Fruit fly (Drosophila melanogaster) whole organism, embryonic: Measurements from ENCODE around the gene crm.

Source experiments
- Antp ChIP-seq: fragments of 200-800 bp; sonication (Bioruptor generic); optimal IDR thresholded peaks from 3 replicates; lab custom pipeline; 2016; ENCODE audit warnings: missing biosample characterization, missing genetic modification characterization
- Atf-2 ChIP-seq: fragments of 200-800 bp; sonication (Bioruptor generic); optimal IDR thresholded peaks from 2 replicates; lab custom pipeline; 2016; ENCODE audit warnings: missing biosample characterization, missing genetic modification characterization
- BEAF-32 ChIP-seq: fragments of 200-800 bp; sonication (Bioruptor generic); optimal IDR thresholded peaks from 3 replicates; lab custom pipeline; 2017; ENCODE audit warnings: missing biosample characterization, missing genetic modification characterization, mild to moderate bottlenecking, moderate library complexity, missing genetic modification reagents
- CG10274 ChIP-seq: fragments of 200-800 bp; sonication (Bioruptor generic); optimal IDR thresholded peaks from 3 replicates; lab custom pipeline; 2017; ENCODE audit warnings: missing biosample characterization, mild to moderate bottlenecking, missing genetic modification characterization
- CG10366 ChIP-seq: fragments of 200-800 bp; sonication (Bioruptor generic); IDR thresholded peaks from 2 replicates; pipeline ENCODE4 v1.3.6; 2022; ENCODE audit warnings: missing biosample characterization, missing genetic modification characterization
- CG10959 ChIP-seq: fragments of 200-800 bp; sonication (Bioruptor generic); IDR thresholded peaks from 2 replicates; pipeline ENCODE4 v1.3.6; 2022; ENCODE audit warnings: missing biosample characterization, missing genetic modification characterization
- CG12104 ChIP-seq: fragments of 200-800 bp; sonication (Bioruptor generic); optimal IDR thresholded peaks from 3 replicates; lab custom pipeline; 2016; ENCODE audit warnings: missing biosample characterization, missing genetic modification characterization
- CG14441 ChIP-seq: fragments of 200-800 bp; sonication (Bioruptor generic); IDR thresholded peaks from 2 replicates; pipeline ENCODE4 v1.3.6; 2022; ENCODE audit warnings: missing biosample characterization, missing genetic modification characterization
- CG14710 ChIP-seq: fragments of 200-800 bp; sonication (Bioruptor generic); optimal IDR thresholded peaks from 3 replicates; lab custom pipeline; 2019; ENCODE audit warnings: missing biosample characterization, mild to moderate bottlenecking, missing genetic modification characterization, moderate library complexity
- CG15073 ChIP-seq: fragments of 200-800 bp; sonication (Bioruptor generic); optimal IDR thresholded peaks from 2 replicates; lab custom pipeline; 2016; ENCODE audit warnings: missing biosample characterization, missing genetic modification characterization
- CG15269 ChIP-seq: fragments of 200-800 bp; sonication (Bioruptor generic); optimal IDR thresholded peaks from 2 replicates; lab custom pipeline; 2018; ENCODE audit warnings: missing biosample characterization, mild to moderate bottlenecking, missing genetic modification characterization, moderate library complexity
- CG16863 ChIP-seq: fragments of 200-800 bp; sonication (Bioruptor generic); optimal IDR thresholded peaks from 3 replicates; lab custom pipeline; 2016; ENCODE audit warnings: missing biosample characterization, missing genetic modification characterization
- CG17385 ChIP-seq: fragments of 200-800 bp; sonication (Bioruptor generic); optimal IDR thresholded peaks from 3 replicates; lab custom pipeline; 2018; ENCODE audit warnings: missing biosample characterization, mild to moderate bottlenecking, missing genetic modification characterization
- CG17568 ChIP-seq: fragments of 200-800 bp; sonication (Bioruptor generic); optimal IDR thresholded peaks from 2 replicates; lab custom pipeline; 2018; ENCODE audit warnings: missing biosample characterization, mild to moderate bottlenecking, missing genetic modification characterization, moderate library complexity
- CG17829 ChIP-seq: fragments of 200-800 bp; optimal IDR thresholded peaks from 2 replicates; lab custom pipeline; 2019; ENCODE audit warnings: missing biosample characterization, mild to moderate bottlenecking, missing genetic modification characterization, moderate library complexity
- CG31224 ChIP-seq: fragments of 200-800 bp; sonication (Bioruptor generic); IDR thresholded peaks from 2 replicates; pipeline ENCODE4 v1.3.6; 2022; ENCODE audit warnings: missing biosample characterization, missing genetic modification characterization
- CG4282 ChIP-seq: fragments of 200-800 bp; sonication (Bioruptor generic); optimal IDR thresholded peaks from 2 replicates; lab custom pipeline; 2016; ENCODE audit warnings: missing biosample characterization, missing genetic modification characterization
- CG7271 ChIP-seq: fragments of 200-800 bp; sonication (Bioruptor generic); optimal IDR thresholded peaks from 2 replicates; lab custom pipeline; 2018; ENCODE audit warnings: missing biosample characterization, mild to moderate bottlenecking, missing genetic modification characterization, moderate library complexity
- CG8765 ChIP-seq: fragments of 200-800 bp; sonication (Bioruptor generic); IDR thresholded peaks from 2 replicates; pipeline ENCODE4 v1.3.6; 2022; ENCODE audit warnings: missing biosample characterization, missing genetic modification characterization
- Dbx ChIP-seq: fragments of 200-800 bp; sonication (Bioruptor generic); IDR thresholded peaks from 3 replicates; pipeline ENCODE4 v1.3.6; 2022; ENCODE audit warnings: missing biosample characterization, missing genetic modification characterization
- Dll ChIP-seq: fragments of 200-800 bp; sonication (Bioruptor generic); IDR thresholded peaks from 4 replicates; pipeline ENCODE4 v1.3.6; 2022; ENCODE audit warnings: missing biosample characterization, missing genetic modification characterization; ENCODE audit not compliant: partially characterized antibody
- Hr3 ChIP-seq: fragments of 200-800 bp; sonication (Bioruptor generic); optimal IDR thresholded peaks from 3 replicates; lab custom pipeline; 2016; ENCODE audit warnings: missing biosample characterization, missing genetic modification characterization
- Nf-YB ChIP-seq: fragments of 200-800 bp; sonication (Bioruptor generic); optimal IDR thresholded peaks from 3 replicates; lab custom pipeline; 2019; ENCODE audit warnings: missing biosample characterization, mild to moderate bottlenecking, missing genetic modification characterization, moderate library complexity
- Rfx ChIP-seq: fragments of 200-800 bp; sonication (Bioruptor generic); IDR thresholded peaks from 2 replicates; pipeline ENCODE4 v1.3.6; 2022; ENCODE audit warnings: missing biosample characterization, missing genetic modification characterization
- Tbp ChIP-seq: fragments of >200 bp; optimal IDR thresholded peaks from 2 replicates; lab custom pipeline; 2018; ENCODE audit warnings: missing biosample characterization, missing genetic modification characterization
- Xbp1 ChIP-seq: fragments of 200-800 bp; sonication (Bioruptor generic); optimal IDR thresholded peaks from 3 replicates; lab custom pipeline; 2016; ENCODE audit warnings: missing biosample characterization, mild to moderate bottlenecking, missing genetic modification characterization
- ab ChIP-seq: fragments of 200-800 bp; sonication (Bioruptor generic); optimal IDR thresholded peaks from 2 replicates; lab custom pipeline; 2016; ENCODE audit warnings: missing biosample characterization, missing genetic modification characterization
- abd-A ChIP-seq: fragments of 200-800 bp; sonication (Bioruptor generic); optimal IDR thresholded peaks from 3 replicates; lab custom pipeline; 2019; ENCODE audit warnings: missing biosample characterization, mild to moderate bottlenecking, missing genetic modification characterization, moderate library complexity
- bowl ChIP-seq: fragments of 200-800 bp; sonication (Bioruptor generic); IDR thresholded peaks from 2 replicates; pipeline ENCODE4 v1.3.6; 2022; ENCODE audit warnings: missing biosample characterization, missing genetic modification characterization
- bsh ChIP-seq, 2 experiments: fragments of 200-800 bp; sonication (Bioruptor generic); optimal IDR thresholded peaks; 2 replicates each; lab custom pipeline; 2017 to 2018; ENCODE audit warnings: mild to moderate bottlenecking in 2 of 2, missing biosample characterization in 2 of 2, missing genetic modification characterization in 2 of 2, moderate library complexity in 1 of 2
- corto ChIP-seq: fragments of 200-800 bp; sonication (Bioruptor generic); optimal IDR thresholded peaks from 2 replicates; lab custom pipeline; 2016; ENCODE audit warnings: missing biosample characterization, mild to moderate bottlenecking, missing genetic modification characterization, moderate library complexity
- dpn ChIP-seq, 2 experiments: fragments of 200-800 bp; sonication (Bioruptor generic); optimal IDR thresholded peaks; 3 replicates each; lab custom pipeline; 2016; ENCODE audit warnings: missing biosample characterization in 2 of 2, missing genetic modification characterization in 2 of 2
- en ChIP-seq: fragments of 200-800 bp; sonication (Bioruptor generic); optimal IDR thresholded peaks from 2 replicates; lab custom pipeline; 2016; ENCODE audit warnings: missing biosample characterization, missing genetic modification characterization
- eve ChIP-seq, 2 experiments: fragments of >200 bp; optimal IDR thresholded peaks; 2 replicates each; lab custom pipeline; 2017; ENCODE audit warnings: missing biosample characterization in 2 of 2, missing genetic modification characterization in 2 of 2
- grau ChIP-seq: fragments of 200-800 bp; optimal IDR thresholded peaks from 3 replicates; lab custom pipeline; 2019; ENCODE audit warnings: missing biosample characterization, mild to moderate bottlenecking, missing genetic modification characterization, moderate library complexity
- jigr1 ChIP-seq: fragments of 200-800 bp; sonication (Bioruptor generic); IDR thresholded peaks from 3 replicates; pipeline ENCODE4 v1.3.6; 2022; ENCODE audit warnings: missing biosample characterization, missing genetic modification characterization
- ken ChIP-seq: fragments of 200-800 bp; sonication (Bioruptor generic); IDR thresholded peaks from 3 replicates; pipeline ENCODE4 v1.3.6; 2022; ENCODE audit warnings: missing biosample characterization, missing genetic modification characterization
- knrl ChIP-seq: fragments of 200-800 bp; sonication (Bioruptor generic); IDR thresholded peaks from 3 replicates; pipeline ENCODE4 v1.3.6; 2022; ENCODE audit warnings: missing biosample characterization, missing genetic modification characterization; ENCODE audit not compliant: partially characterized antibody
- lilli ChIP-seq: fragments of 200-800 bp; sonication (Bioruptor generic); optimal IDR thresholded peaks from 3 replicates; lab custom pipeline; 2016; ENCODE audit warnings: missing biosample characterization, missing genetic modification characterization
- nmo ChIP-seq: fragments of 200-800 bp; sonication (Bioruptor generic); optimal IDR thresholded peaks from 2 replicates; lab custom pipeline; 2018; ENCODE audit warnings: missing biosample characterization, mild to moderate bottlenecking, missing genetic modification characterization, moderate library complexity
- odd ChIP-seq: fragments of 200-800 bp; sonication (Bioruptor generic); optimal IDR thresholded peaks from 2 replicates; lab custom pipeline; 2017; ENCODE audit warnings: missing biosample characterization, mild to moderate bottlenecking, missing genetic modification characterization
- peb ChIP-seq: fragments of 200-800 bp; sonication (Bioruptor generic); IDR thresholded peaks from 2 replicates; pipeline ENCODE4 v1.3.6; 2022; ENCODE audit warnings: missing biosample characterization, missing genetic modification characterization
- row ChIP-seq: fragments of 200-800 bp; sonication (Bioruptor generic); IDR thresholded peaks from 3 replicates; pipeline ENCODE4 v1.3.6; 2022; ENCODE audit warnings: missing biosample characterization, missing genetic modification characterization
- run ChIP-seq: fragments of 200-800 bp; sonication (Bioruptor generic); optimal IDR thresholded peaks from 3 replicates; lab custom pipeline; 2018; ENCODE audit warnings: missing biosample characterization, mild to moderate bottlenecking, missing genetic modification characterization
- sens-2 ChIP-seq: fragments of 200-800 bp; sonication (Bioruptor generic); IDR thresholded peaks from 2 replicates; pipeline ENCODE4 v1.3.6; 2022; ENCODE audit warnings: missing biosample characterization, missing genetic modification characterization
- sna ChIP-seq: fragments of 200-800 bp; sonication (Bioruptor generic); IDR thresholded peaks from 2 replicates; pipeline ENCODE4 v1.3.6; 2022; ENCODE audit warnings: missing biosample characterization, missing genetic modification characterization; ENCODE audit not compliant: partially characterized antibody
- trem ChIP-seq: fragments of 200-800 bp; optimal IDR thresholded peaks from 3 replicates; lab custom pipeline; 2019; ENCODE audit warnings: missing biosample characterization, mild to moderate bottlenecking, missing genetic modification characterization, moderate library complexity
- unpg ChIP-seq: fragments of 200-800 bp; sonication (Bioruptor generic); optimal IDR thresholded peaks from 3 replicates; lab custom pipeline; 2018; ENCODE audit warnings: missing biosample characterization, mild to moderate bottlenecking, missing genetic modification characterization, moderate library complexity
- usp ChIP-seq: fragments of >200 bp; optimal IDR thresholded peaks from 2 replicates; lab custom pipeline; 2017; ENCODE audit warnings: missing biosample characterization, missing genetic modification characterization
- vvl ChIP-seq: fragments of 200-800 bp; sonication (Bioruptor generic); IDR thresholded peaks from 2 replicates; pipeline ENCODE4 v1.3.6; 2022; ENCODE audit warnings: missing biosample characterization, missing genetic modification characterization
- zfh2 ChIP-seq: fragments of 200-800 bp; sonication (Bioruptor generic); optimal IDR thresholded peaks from 2 replicates; lab custom pipeline; 2016; ENCODE audit warnings: missing biosample characterization, missing genetic modification characterization

Gene crm

dm6 chrX:2744042-2744441 lies 5.5 kb upstream of the crm start, which contains the start of gene Syx4 (continued):
- TF ChIP-seq sna (no peak), odd (GFP tag; lab: Kevin White, UChicago) (peak; percentile 84), lilli (GFP tag; lab: Kevin White, UChicago) (peak; percentile 93), Nf-YB (GFP tag; lab: Kevin White, UChicago) (peak; percentile 76), zfh2 (peak; percentile 89), Hr3 (peak; percentile 79), CG8765 (peak; percentile 34; the same call in 1 of the 2 replicates), bowl (GFP tag; lab: Robert Waterston, UW) (peak; percentile 85), dpn (GFP tag; optimal IDR thresholded peaks at IDR 0.05; lab: Kevin White, UChicago) (peak; percentile 89 to 92), sens-2 (GFP tag; lab: Robert Waterston, UW) (peak; percentile 80), run (tag; lab: Kevin White, UChicago) (peak; percentile 85), peb (peak; percentile 71), CG15073 (GFP tag; lab: Kevin White, UChicago) (no peak), Atf-2 (peak; percentile 76), CG14710 (tag; lab: Kevin White, UChicago) (peak; percentile 52), corto (GFP tag; lab: Kevin White, UChicago) (peak; percentile 82), CG31224 (GFP tag; lab: Robert Waterston, UW) (peak; percentile 83), eve (GFP tag; optimal IDR thresholded peaks at IDR 0.05; lab: Kevin White, UChicago) (peak in 1 of 2 experiments; percentile 92), Rfx (peak; percentile 93), grau (peak; percentile 91), Xbp1 (peak; percentile 89), Antp (GFP tag; lab: Kevin White, UChicago) (peak; percentile 90), Dbx (GFP tag; lab: Robert Waterston, UW) (peak; percentile 89), Dll (GFP tag; lab: Robert Waterston, UW) (no peak), CG4282 (GFP tag; lab: Kevin White, UChicago) (peak; percentile 70), jigr1 (GFP tag; lab: Robert Waterston, UW) (0 out of 3 replicates have a peak, but pooled peaks have one; percentile 29), CG17829 (tag; lab: Kevin White, UChicago) (peak; percentile 85), abd-A (no peak), CG12104 (peak; percentile 76), trem (tag; lab: Kevin White, UChicago) (peak; percentile 73), unpg (peak; percentile 95), bsh (GFP tag; optimal IDR thresholded peaks at IDR 0.05; lab: Kevin White, UChicago) (peak; percentile 69 to 88), BEAF-32 (GFP tag; lab: Kevin White, UChicago) (no peak), ab (GFP tag; lab: Kevin White, UChicago) (peak; percentile 46), vvl (GFP tag; lab: Robert Waterston, UW) (peak; percentile 95), ken (GFP tag; lab: Robert Waterston, UW) (peak; percentile 88), CG17568 (peak; percentile 81), knrl (GFP tag; lab: Robert Waterston, UW) (no peak), CG7271 (tag; lab: Kevin White, UChicago) (no peak), nmo (GFP tag; lab: Kevin White, UChicago) (peak; percentile 88), CG14441 (peak; percentile 90), row (GFP tag; lab: Robert Waterston, UW) (peak; percentile 87), CG10959 (GFP tag; lab: Robert Waterston, UW) (peak; percentile 58; the same call in 1 of the 2 replicates), CG16863 (GFP tag; lab: Kevin White, UChicago) (peak; percentile 87), CG10366 (peak; percentile 89), CG15269 (peak; percentile 95), usp (GFP tag; lab: Kevin White, UChicago) (no peak), en (GFP tag; lab: Kevin White, UChicago) (peak; percentile 87), CG10274 (GFP tag; lab: Kevin White, UChicago) (peak; percentile 61), Tbp (GFP tag; lab: Kevin White, UChicago) (no peak), CG17385 (GFP tag; lab: Kevin White, UChicago) (peak; percentile 90)
